Fruit fly (Drosophila melanogaster) whole organism, embryonic: Measurements from ENCODE around the gene CG9717.

Source experiments
- CG10321 ChIP-seq: fragments of 200-800 bp; sonication (Bioruptor generic); IDR thresholded peaks from 2 replicates; pipeline ENCODE4 v1.3.6; 2022; ENCODE audit warnings: missing biosample characterization, missing genetic modification characterization
- CG5245 ChIP-seq: fragments of 200-800 bp; sonication (Bioruptor generic); optimal IDR thresholded peaks from 3 replicates; lab custom pipeline; 2016; ENCODE audit warnings: missing biosample characterization, missing genetic modification characterization
- Six4 ChIP-seq: fragments of 200-800 bp; sonication (Bioruptor generic); optimal IDR thresholded peaks from 2 replicates; lab custom pipeline; 2016; ENCODE audit warnings: missing biosample characterization, missing genetic modification characterization

DNA sequence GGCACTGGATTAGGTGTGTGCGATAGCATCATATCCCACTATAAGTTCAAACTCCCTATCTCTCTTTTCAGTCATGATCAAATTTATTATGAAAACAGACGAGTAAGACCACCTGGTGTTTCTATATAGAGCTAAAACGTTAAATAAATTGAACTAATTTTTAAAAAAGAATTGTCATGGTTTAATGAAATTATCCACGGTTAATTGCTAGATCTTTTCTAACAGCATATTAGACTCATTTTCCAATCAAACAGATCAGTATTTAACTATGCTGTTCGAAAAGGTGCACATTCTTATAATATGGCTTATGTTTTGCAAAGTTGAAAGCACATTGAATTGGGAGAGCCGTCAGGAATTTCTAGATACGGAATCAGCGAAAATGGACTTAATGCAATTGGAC, 16.8 kb upstream of the CG9717 start, which contains the start of gene PH4alphaNE3:
- TF ChIP-seq CG10321 (GFP tag; lab: Robert Waterston, UW) (no peak), CG5245 (no peak), Six4 (GFP tag; lab: Kevin White, UChicago) (no peak)
